Worm (Caenorhabditis elegans) whole organism, early embryonic: ENCODE measurements around the gene C06A12.19.

Experiments used
- B0310.2 ChIP-seq: sonication (generic microtip); optimal IDR thresholded peaks from 2 replicates; lab custom pipeline; 2016; ENCODE audit warnings: mild to moderate bottlenecking, missing genetic modification characterization, missing compliant biosample characterization
- ama-1 ChIP-seq: fragments of 150-350 bp; optimal IDR thresholded peaks from 2 replicates; lab custom pipeline; 2014
- ceh-36 ChIP-seq: sonication (generic microtip); optimal IDR thresholded peaks from 2 replicates; lab custom pipeline; 2016; ENCODE audit warnings: missing genetic modification characterization, inconsistent platforms, missing compliant biosample characterization
- ets-7 ChIP-seq: sonication (generic microtip); optimal IDR thresholded peaks from 2 replicates; lab custom pipeline; 2016; ENCODE audit warnings: missing genotype, missing genetic modification characterization, missing compliant biosample characterization
- hmg-4 ChIP-seq: fragments of 200-800 bp; sonication (Bioruptor generic); optimal IDR thresholded peaks from 2 replicates; lab custom pipeline; 2018; ENCODE audit warnings: mild to moderate bottlenecking, missing genetic modification characterization, missing compliant biosample characterization
- hnd-1 ChIP-seq: sonication (generic microtip); optimal IDR thresholded peaks from 2 replicates; lab custom pipeline; 2016; ENCODE audit warnings: missing genetic modification characterization, missing compliant biosample characterization
- scrt-1 ChIP-seq: fragments of 200-800 bp; sonication (Bioruptor generic); IDR thresholded peaks from 2 replicates; pipeline ENCODE4 v1.3.6; 2022; ENCODE audit warnings: missing genetic modification characterization, missing compliant biosample characterization
- tbx-11 ChIP-seq: fragments of 200-800 bp; sonication (Bioruptor generic); IDR thresholded peaks from 2 replicates; pipeline ENCODE4 v1.3.6; 2022; ENCODE audit warnings: missing genetic modification characterization, missing compliant biosample characterization
- tbx-37 ChIP-seq: fragments of 200-800 bp; sonication (Bioruptor generic); conservative IDR thresholded peaks from 2 replicates; pipeline ENCODE4 v1.3.6; 2022; ENCODE audit warnings: missing genetic modification reagents, missing genetic modification characterization, missing compliant biosample characterization
- tra-4 ChIP-seq: sonication (generic microtip); optimal IDR thresholded peaks from 2 replicates; lab custom pipeline; 2017; ENCODE audit warnings: missing genetic modification characterization, missing compliant biosample characterization

- TF ChIP-seq tbx-37 = no peak
- TF ChIP-seq scrt-1 (GFP tag; lab: Robert Waterston, UW) = no peak
- no peak for TF ChIP-seq hnd-1 (tag; lab: Kevin White, UChicago)
- no peak for TF ChIP-seq tbx-11 (GFP tag; lab: Robert Waterston, UW)
- TF ChIP-seq ets-7 (tag; lab: Kevin White, UChicago) = no peak
- no peak for TF ChIP-seq tra-4
- no peak for TF ChIP-seq B0310.2 (tag; lab: Kevin White, UChicago)
- TF ChIP-seq ama-1 (lab: Kevin White, UChicago) = no peak
- TF ChIP-seq ceh-36 = no peak
- TF ChIP-seq hmg-4 (GFP tag; lab: Kevin White, UChicago) = no peak
These were observed 32.4 kb downstream of the C06A12.19 start, which contains the start of gene T02D1.9 for ce11 chrIV:17407491-17407890.
